Worm (Caenorhabditis elegans) whole organism, L1 larva: ENCODE results near the gene C31C9.7.

Experiments used
- C04F5.9 ChIP-seq: sonication (generic microtip); optimal IDR thresholded peaks from 2 replicates; lab custom pipeline; 2016; ENCODE audit warnings: missing genetic modification characterization, missing compliant biosample characterization
- C16A3.4 ChIP-seq: fragments of 150-350 bp; optimal IDR thresholded peaks from 2 replicates; lab custom pipeline; 2014; ENCODE audit warnings: missing biosample characterization, missing genetic modification characterization
- C34B4.2 ChIP-seq: sonication (generic microtip); optimal IDR thresholded peaks from 2 replicates; lab custom pipeline; 2017; ENCODE audit warnings: mild to moderate bottlenecking, missing genetic modification characterization, missing compliant biosample characterization
- F16B12.6 ChIP-seq: fragments of 150-350 bp; optimal IDR thresholded peaks from 2 replicates; lab custom pipeline; 2014; ENCODE audit warnings: missing biosample characterization, missing genetic modification characterization
- aha-1 ChIP-seq: fragments of 150-350 bp; optimal IDR thresholded peaks from 2 replicates; lab custom pipeline; 2014; ENCODE audit warnings: missing biosample characterization, missing genetic modification characterization
- ceh-63 ChIP-seq: fragments of 200-800 bp; sonication (Bioruptor generic); optimal IDR thresholded peaks from 2 replicates; lab custom pipeline; 2018; ENCODE audit warnings: mild to moderate bottlenecking, missing genetic modification characterization, missing compliant biosample characterization
- ceh-8 ChIP-seq: fragments of 200-800 bp; sonication (Bioruptor generic); optimal IDR thresholded peaks from 2 replicates; lab custom pipeline; 2018; ENCODE audit warnings: mild to moderate bottlenecking, missing genetic modification characterization, moderate library complexity, missing compliant biosample characterization
- ceh-82 ChIP-seq, 3 experiments: fragments of 150-350 bp in 1 of 3; sonication (generic microtip) in 2 of 3; optimal IDR thresholded peaks; 2 replicates each; lab custom pipeline; 2014 to 2017; ENCODE audit warnings: missing biosample characterization in 3 of 3, missing genetic modification characterization in 3 of 3
- ceh-88 ChIP-seq: fragments of 200-800 bp; sonication (Bioruptor generic); IDR thresholded peaks from 2 replicates; pipeline ENCODE4 v1.3.6; 2022; ENCODE audit warnings: missing genetic modification characterization, missing compliant biosample characterization
- dpl-1 ChIP-seq, 3 experiments: fragments of 150-350 bp in 2 of 3; sonication (generic microtip) in 1 of 3; optimal IDR thresholded peaks; 2 replicates each; lab custom pipeline; 2014 to 2017; ENCODE audit warnings: missing biosample characterization in 3 of 3, missing genetic modification characterization in 3 of 3, missing genetic modification reagents in 3 of 3
- dsc-1 ChIP-seq: sonication (generic microtip); optimal IDR thresholded peaks from 2 replicates; lab custom pipeline; 2016; ENCODE audit warnings: mild to moderate bottlenecking, missing genetic modification characterization, missing compliant biosample characterization
- efl-1 ChIP-seq, 4 experiments: fragments of 150-350 bp; optimal IDR thresholded peaks in 3 of 4; peaks in 1 of 4; 1 replicate in 1 of 4; 2 replicates in 3 of 4; lab custom pipeline; 2014; ENCODE audit warnings: missing biosample characterization in 2 of 4, missing genetic modification characterization in 2 of 4, missing genetic modification reagents in 2 of 4
- efl-3 ChIP-seq: fragments of 200-800 bp; sonication (Bioruptor generic); optimal IDR thresholded peaks from 2 replicates; lab custom pipeline; 2018; ENCODE audit warnings: mild to moderate bottlenecking, missing genetic modification characterization, missing compliant biosample characterization
- egl-13 ChIP-seq: sonication (generic microtip); optimal IDR thresholded peaks from 2 replicates; lab custom pipeline; 2016; ENCODE audit warnings: missing genotype, missing genetic modification reagents, missing genetic modification characterization, missing compliant biosample characterization
- egl-27 ChIP-seq, 2 experiments: fragments of 150-350 bp in 1 of 2; sonication (generic microtip); optimal IDR thresholded peaks; 3 replicates each; lab custom pipeline; 2017 to 2018; ENCODE audit warnings: missing biosample characterization in 2 of 2, missing genetic modification characterization in 2 of 2, missing genetic modification reagents in 2 of 2
- elt-2 ChIP-seq: sonication (generic microtip); optimal IDR thresholded peaks from 2 replicates; lab custom pipeline; 2016; ENCODE audit warnings: missing genetic modification characterization, mild to moderate bottlenecking, inconsistent platforms, missing compliant biosample characterization, missing genetic modification reagents
- elt-3 ChIP-seq, 6 experiments: fragments of 150-350 bp in 1 of 6; sonication (generic microtip); optimal IDR thresholded peaks; 2 replicates each; lab custom pipeline; 2017 to 2018; ENCODE audit warnings: missing biosample characterization in 6 of 6, missing genetic modification characterization in 6 of 6, inconsistent platforms in 1 of 6
- fkh-10 ChIP-seq: sonication (generic microtip); optimal IDR thresholded peaks from 2 replicates; lab custom pipeline; 2017; ENCODE audit warnings: missing biosample characterization, missing genetic modification reagents, missing genetic modification characterization
- grh-1 ChIP-seq: fragments of 200-800 bp; sonication (Bioruptor generic); IDR thresholded peaks from 2 replicates; pipeline ENCODE4 v1.3.6; 2022; ENCODE audit warnings: missing genetic modification reagents, missing genetic modification characterization, missing compliant biosample characterization
- hlh-17 ChIP-seq: fragments of 200-800 bp; sonication (Bioruptor generic); optimal IDR thresholded peaks from 2 replicates; lab custom pipeline; 2018; ENCODE audit warnings: missing genetic modification characterization, mild to moderate bottlenecking, missing compliant biosample characterization, moderate library complexity, borderline replicate concordance
- hpl-2 ChIP-seq: fragments of 150-350 bp; optimal IDR thresholded peaks from 2 replicates; lab custom pipeline; 2014; ENCODE audit warnings: missing biosample characterization, missing genetic modification reagents, missing genetic modification characterization
- irx-1 ChIP-seq: sonication (generic microtip); optimal IDR thresholded peaks from 2 replicates; lab custom pipeline; 2016; ENCODE audit warnings: missing genetic modification characterization, missing compliant biosample characterization
- isw-1 ChIP-seq: fragments of 200-800 bp; sonication (Bioruptor generic); IDR thresholded peaks from 2 replicates; pipeline ENCODE4 v1.3.6; 2022; ENCODE audit warnings: missing genetic modification characterization, missing compliant biosample characterization
- lin-13 ChIP-seq: fragments of 150-350 bp; optimal IDR thresholded peaks from 2 replicates; lab custom pipeline; 2014; ENCODE audit warnings: missing biosample characterization, missing genetic modification reagents, missing genetic modification characterization
- lin-14 ChIP-seq: fragments of 200-800 bp; sonication (Bioruptor generic); optimal IDR thresholded peaks from 2 replicates; lab custom pipeline; 2018; ENCODE audit warnings: mild to moderate bottlenecking, missing genetic modification characterization, moderate library complexity, missing compliant biosample characterization
- lin-35 ChIP-seq, 2 experiments: fragments of 150-350 bp; optimal IDR thresholded peaks; 2 replicates each; lab custom pipeline; 2014; ENCODE audit warnings: missing biosample characterization in 2 of 2, missing genetic modification characterization in 2 of 2, missing genetic modification reagents in 2 of 2
- lir-3 ChIP-seq: sonication (generic microtip); optimal IDR thresholded peaks from 2 replicates; lab custom pipeline; 2016; ENCODE audit warnings: mild to moderate bottlenecking, missing genetic modification characterization, moderate library complexity, missing compliant biosample characterization; ENCODE audit not compliant: poor library complexity
- lsy-2 ChIP-seq, 2 experiments: fragments of 150-350 bp; optimal IDR thresholded peaks; 2 replicates each; lab custom pipeline; 2014; ENCODE audit warnings: missing biosample characterization in 2 of 2, missing genetic modification characterization in 2 of 2
- mdl-1 ChIP-seq, 2 experiments: fragments of 150-350 bp; optimal IDR thresholded peaks; 2 replicates each; lab custom pipeline; 2014 to 2017; ENCODE audit warnings: missing biosample characterization in 2 of 2, missing genetic modification characterization in 2 of 2, inconsistent platforms in 1 of 2
- mef-2 ChIP-seq: fragments of 150-350 bp; optimal IDR thresholded peaks from 2 replicates; lab custom pipeline; 2014; ENCODE audit warnings: missing biosample characterization, missing genetic modification characterization
- nhr-11 ChIP-seq: fragments of 150-350 bp; optimal IDR thresholded peaks from 2 replicates; lab custom pipeline; 2014; ENCODE audit warnings: missing biosample characterization, missing genetic modification characterization
- nhr-12 ChIP-seq: sonication (generic microtip); optimal IDR thresholded peaks from 2 replicates; lab custom pipeline; 2017; ENCODE audit warnings: missing biosample characterization, missing genetic modification characterization
- nhr-20 ChIP-seq: sonication (generic microtip); optimal IDR thresholded peaks from 2 replicates; lab custom pipeline; 2016; ENCODE audit warnings: mild to moderate bottlenecking, missing genetic modification characterization, missing compliant biosample characterization
- nhr-28 ChIP-seq: fragments of 150-350 bp; optimal IDR thresholded peaks from 2 replicates; lab custom pipeline; 2014; ENCODE audit warnings: missing biosample characterization, missing genetic modification characterization
- nhr-47 ChIP-seq: sonication (generic microtip); optimal IDR thresholded peaks from 2 replicates; lab custom pipeline; 2016; ENCODE audit warnings: mild to moderate bottlenecking, missing genetic modification characterization, moderate library complexity, missing compliant biosample characterization
- nhr-71 ChIP-seq: sonication (generic microtip); optimal IDR thresholded peaks from 2 replicates; lab custom pipeline; 2016; ENCODE audit warnings: mild to moderate bottlenecking, missing genetic modification characterization, moderate library complexity, missing compliant biosample characterization
- nhr-76 ChIP-seq: sonication (generic microtip); optimal IDR thresholded peaks from 2 replicates; lab custom pipeline; 2017; ENCODE audit warnings: missing biosample characterization, missing genetic modification characterization
- nhr-77 ChIP-seq: fragments of 150-350 bp; optimal IDR thresholded peaks from 2 replicates; lab custom pipeline; 2014; ENCODE audit warnings: missing biosample characterization, missing genetic modification characterization
- nhr-85 ChIP-seq: sonication (generic microtip); peaks from one replicate; lab custom pipeline; 2016; ENCODE audit warnings: missing genetic modification characterization, inconsistent platforms, missing compliant biosample characterization
- pag-3 ChIP-seq: sonication (generic microtip); optimal IDR thresholded peaks from 2 replicates; lab custom pipeline; 2017; ENCODE audit warnings: missing genetic modification characterization, mild to moderate bottlenecking, missing compliant biosample characterization, antibody characterized with exemption, borderline replicate concordance; ENCODE audit not compliant: insufficient read depth
- pax-3 ChIP-seq: fragments of 200-800 bp; sonication (Bioruptor generic); optimal IDR thresholded peaks from 2 replicates; lab custom pipeline; 2018; ENCODE audit warnings: mild to moderate bottlenecking, missing genetic modification characterization, moderate library complexity, missing compliant biosample characterization
- rnt-1 ChIP-seq: sonication (generic microtip); optimal IDR thresholded peaks from 2 replicates; lab custom pipeline; 2016; ENCODE audit warnings: mild to moderate bottlenecking, missing genetic modification characterization, moderate library complexity, missing compliant biosample characterization
- snu-23 ChIP-seq: sonication (generic microtip); optimal IDR thresholded peaks from 2 replicates; lab custom pipeline; 2016; ENCODE audit warnings: missing genetic modification characterization, missing compliant biosample characterization
- sox-4 ChIP-seq: sonication (generic microtip); optimal IDR thresholded peaks from 2 replicates; lab custom pipeline; 2016; ENCODE audit warnings: missing genetic modification characterization, missing compliant biosample characterization
- sup-37 ChIP-seq: fragments of 200-800 bp; sonication (Bioruptor generic); optimal IDR thresholded peaks from 2 replicates; lab custom pipeline; 2018; ENCODE audit warnings: mild to moderate bottlenecking, missing genetic modification characterization, missing compliant biosample characterization
- swsn-7 ChIP-seq: sonication (generic microtip); optimal IDR thresholded peaks from 2 replicates; lab custom pipeline; 2016; ENCODE audit warnings: missing genetic modification characterization, missing compliant biosample characterization
- tlp-1 ChIP-seq: fragments of 150-350 bp; optimal IDR thresholded peaks from 2 replicates; lab custom pipeline; 2014; ENCODE audit warnings: missing biosample characterization, missing genetic modification characterization
- unc-86 ChIP-seq: sonication (generic microtip); optimal IDR thresholded peaks from 2 replicates; lab custom pipeline; 2016; ENCODE audit warnings: missing genetic modification characterization, missing compliant biosample characterization
- unc-98 ChIP-seq: fragments of 200-800 bp; sonication (Bioruptor generic); IDR thresholded peaks from 2 replicates; pipeline ENCODE4 v1.3.6; 2022; ENCODE audit warnings: missing genetic modification characterization, missing compliant biosample characterization
- vab-15 ChIP-seq: sonication (generic microtip); optimal IDR thresholded peaks from 2 replicates; lab custom pipeline; 2017; ENCODE audit warnings: missing genotype, mild to moderate bottlenecking, missing genetic modification characterization, missing compliant biosample characterization
- zag-1 ChIP-seq: fragments of 150-350 bp; optimal IDR thresholded peaks from 2 replicates; lab custom pipeline; 2014; ENCODE audit warnings: missing biosample characterization, missing genetic modification characterization
- zip-4 ChIP-seq: fragments of 200-800 bp; sonication (Bioruptor generic); optimal IDR thresholded peaks from 2 replicates; lab custom pipeline; 2018; ENCODE audit warnings: mild to moderate bottlenecking, missing genetic modification characterization, moderate library complexity, missing compliant biosample characterization

Gene C31C9.7

ce11 chrII:13694712-13695111 is 25.8 kb downstream of the C31C9.7 start, which contains the start of gene rpoa-1:
rpoa-1 (minus strand) TSS chrII:13694795.
- TF ChIP-seq unc-86 (tag; lab: Kevin White, UChicago) (no peak), rnt-1 (no peak), pag-3 (no peak), lin-14 (no peak), nhr-47 (peak; percentile 49), tlp-1 (no peak), unc-98 (GFP tag; lab: Robert Waterston, UW) (no peak), lin-35 (GFP tag; optimal IDR thresholded peaks at IDR 0.05; lab: Kevin White, UChicago) (peak; percentile 35 to 53), ceh-8 (GFP tag; lab: Kevin White, UChicago) (no peak), lin-13 (GFP tag; lab: Kevin White, UChicago) (no peak), C04F5.9 (no peak), swsn-7 (tag; lab: Kevin White, UChicago) (no peak), efl-3 (GFP tag; lab: Kevin White, UChicago) (no peak), lir-3 (tag; lab: Kevin White, UChicago) (no peak), hlh-17 (no peak), zip-4 (no peak), snu-23 (GFP tag; lab: Kevin White, UChicago) (peak; percentile 35), lsy-2 (tag; optimal IDR thresholded peaks at IDR 0.05; lab: Kevin White, UChicago) (peak; percentile 63 to 69), nhr-11 (tag; lab: Kevin White, UChicago) (no peak), elt-2 (tag; lab: Kevin White, UChicago) (no peak), elt-3 (tag; optimal IDR thresholded peaks at IDR 0.05; lab: Kevin White, UChicago) (no peak), vab-15 (tag; lab: Kevin White, UChicago) (no peak), F16B12.6 (tag; lab: Kevin White, UChicago) (peak; percentile 92), mdl-1 (tag; optimal IDR thresholded peaks at IDR 0.05; lab: Kevin White, UChicago) (no peak), mef-2 (tag; lab: Kevin White, UChicago) (no peak), nhr-85 (no peak), efl-1 (optimal IDR thresholded peaks at IDR 0.05; lab: Kevin White, UChicago) (peak; percentile 53 to 63), efl-1 (GFP tag; optimal IDR thresholded peaks at IDR 0.05 in 1 of 2; lab: Kevin White, UChicago) (peak; percentile 61 to 94), nhr-76 (tag; lab: Kevin White, UChicago) (no peak), hpl-2 (GFP tag; lab: Kevin White, UChicago) (no peak), nhr-28 (no peak), C16A3.4 (no peak), C34B4.2 (tag; lab: Kevin White, UChicago) (no peak), irx-1 (tag; lab: Kevin White, UChicago) (no peak), pax-3 (tag; lab: Kevin White, UChicago) (no peak), aha-1 (tag; lab: Kevin White, UChicago) (no peak), egl-27 (tag; optimal IDR thresholded peaks at IDR 0.05; lab: Kevin White, UChicago) (no peak), nhr-20 (tag; lab: Kevin White, UChicago) (peak; percentile 26), dsc-1 (tag; lab: Kevin White, UChicago) (no peak), egl-13 (tag; lab: Kevin White, UChicago) (no peak), nhr-71 (tag; lab: Kevin White, UChicago) (peak; percentile 45), sox-4 (tag; lab: Kevin White, UChicago) (no peak), fkh-10 (GFP tag; lab: Kevin White, UChicago) (no peak), isw-1 (GFP tag; lab: Robert Waterston, UW) (no peak; the same call in 1 of the 2 replicates), ceh-82 (tag; optimal IDR thresholded peaks at IDR 0.05; lab: Kevin White, UChicago) (peak in 1 of 3 experiments; percentile 6), dpl-1 (GFP tag; optimal IDR thresholded peaks at IDR 0.05; lab: Kevin White, UChicago) (peak; percentile 16 to 67 (median 48)), nhr-12 (tag; lab: Kevin White, UChicago) (no peak), sup-37 (GFP tag; lab: Kevin White, UChicago) (no peak), grh-1 (GFP tag; lab: Robert Waterston, UW) (no peak), nhr-77 (tag; lab: Kevin White, UChicago) (no peak), ceh-88 (GFP tag; lab: Robert Waterston, UW) (no peak), ceh-63 (GFP tag; lab: Kevin White, UChicago) (no peak), zag-1 (tag; lab: Kevin White, UChicago) (no peak)
